Fruit fly (Drosophila melanogaster) whole organism, embryonic: Measurements from ENCODE around the gene NANS.

Experiments
- B-H2 ChIP-seq: fragments of 200-800 bp; sonication (Bioruptor generic); optimal IDR thresholded peaks from 2 replicates; lab custom pipeline; 2018; ENCODE audit warnings: missing biosample characterization, mild to moderate bottlenecking, missing genetic modification characterization
- Blimp-1 ChIP-seq: fragments of 200-800 bp; sonication (Bioruptor generic); optimal IDR thresholded peaks from 3 replicates; lab custom pipeline; 2018; ENCODE audit warnings: missing biosample characterization, missing genetic modification characterization, mild to moderate bottlenecking, moderate library complexity, missing genetic modification reagents
- CG11560 ChIP-seq: fragments of 200-800 bp; sonication (Bioruptor generic); IDR thresholded peaks from 3 replicates; pipeline ENCODE4 v1.3.6; 2022; ENCODE audit warnings: missing biosample characterization, missing genetic modification characterization
- CG12236 ChIP-seq: fragments of 200-800 bp; sonication (Bioruptor generic); optimal IDR thresholded peaks from 2 replicates; lab custom pipeline; 2016; ENCODE audit warnings: missing biosample characterization, missing genetic modification characterization
- CG13287 ChIP-seq: fragments of 200-800 bp; sonication (Bioruptor generic); IDR thresholded peaks from 2 replicates; pipeline ENCODE4 v1.3.6; 2022; ENCODE audit warnings: missing biosample characterization, missing genetic modification characterization; ENCODE audit not compliant: partially characterized antibody
- CG1603 ChIP-seq: fragments of 200-800 bp; sonication (Bioruptor generic); optimal IDR thresholded peaks from 2 replicates; lab custom pipeline; 2019; ENCODE audit warnings: missing biosample characterization, mild to moderate bottlenecking, missing genetic modification characterization, moderate library complexity
- CG17186 ChIP-seq: fragments of 200-800 bp; sonication (Bioruptor generic); optimal IDR thresholded peaks from 3 replicates; lab custom pipeline; 2017; ENCODE audit warnings: missing biosample characterization, missing genetic modification reagents, missing genetic modification characterization
- CG2129 ChIP-seq: fragments of 200-800 bp; sonication (Bioruptor generic); IDR thresholded peaks from 2 replicates; pipeline ENCODE4 v1.3.6; 2022; ENCODE audit warnings: missing biosample characterization, missing genetic modification characterization; ENCODE audit not compliant: partially characterized antibody
- CG42726 ChIP-seq: fragments of 200-800 bp; sonication (Bioruptor generic); IDR thresholded peaks from 2 replicates; pipeline ENCODE4 v1.3.6; 2022; ENCODE audit warnings: missing biosample characterization, missing genetic modification characterization; ENCODE audit not compliant: partially characterized antibody
- CG6254 ChIP-seq: fragments of 200-800 bp; sonication (Bioruptor generic); optimal IDR thresholded peaks from 3 replicates; lab custom pipeline; 2017; ENCODE audit warnings: mild to moderate bottlenecking, missing biosample characterization, missing genetic modification reagents, missing genetic modification characterization
- CG8924 ChIP-seq: fragments of 200-800 bp; optimal IDR thresholded peaks from 3 replicates; lab custom pipeline; 2019; ENCODE audit warnings: missing biosample characterization, mild to moderate bottlenecking, missing genetic modification characterization, moderate library complexity
- D19A ChIP-seq: fragments of 200-800 bp; optimal IDR thresholded peaks from 3 replicates; lab custom pipeline; 2019; ENCODE audit warnings: missing biosample characterization, mild to moderate bottlenecking, missing genetic modification characterization, moderate library complexity
- Dll ChIP-seq: fragments of 200-800 bp; sonication (Bioruptor generic); IDR thresholded peaks from 4 replicates; pipeline ENCODE4 v1.3.6; 2022; ENCODE audit warnings: missing biosample characterization, missing genetic modification characterization; ENCODE audit not compliant: partially characterized antibody
- Dref ChIP-seq: fragments of 200-800 bp; sonication (Bioruptor generic); IDR thresholded peaks from 2 replicates; pipeline ENCODE4 v1.3.6; 2022; ENCODE audit warnings: missing biosample characterization, missing genetic modification characterization
- Drgx ChIP-seq: fragments of 200-800 bp; sonication (Bioruptor generic); IDR thresholded peaks from 2 replicates; pipeline ENCODE4 v1.3.6; 2022; ENCODE audit warnings: missing biosample characterization, missing genetic modification characterization
- Ets97D ChIP-seq: fragments of 200-800 bp; sonication (Bioruptor generic); optimal IDR thresholded peaks from 3 replicates; lab custom pipeline; 2016; ENCODE audit warnings: missing biosample characterization, missing genetic modification characterization
- GATAe ChIP-seq: fragments of 200-800 bp; sonication (Bioruptor generic); conservative IDR thresholded peaks from 2 replicates; pipeline ENCODE4 v1.3.6; 2022; ENCODE audit warnings: missing biosample characterization, missing genetic modification characterization
- HLH4C ChIP-seq: fragments of 200-800 bp; sonication (Bioruptor generic); IDR thresholded peaks from 3 replicates; pipeline ENCODE4 v1.3.6; 2022; ENCODE audit warnings: missing biosample characterization, missing genetic modification characterization; ENCODE audit not compliant: partially characterized antibody
- HmgZ ChIP-seq: fragments of 200-800 bp; sonication (Bioruptor generic); optimal IDR thresholded peaks from 2 replicates; lab custom pipeline; 2018; ENCODE audit warnings: missing biosample characterization, mild to moderate bottlenecking, missing genetic modification characterization
- MBD-R2 ChIP-seq: fragments of 200-800 bp; sonication (Bioruptor generic); IDR thresholded peaks from 2 replicates; pipeline ENCODE4 v1.3.6; 2022; ENCODE audit warnings: missing biosample characterization, missing genetic modification characterization
- MESR4 ChIP-seq: fragments of 200-800 bp; sonication (Bioruptor generic); optimal IDR thresholded peaks from 2 replicates; lab custom pipeline; 2018; ENCODE audit warnings: missing biosample characterization, mild to moderate bottlenecking, missing genetic modification characterization, moderate library complexity
- Opbp ChIP-seq: fragments of 200-800 bp; sonication (Bioruptor generic); IDR thresholded peaks from 3 replicates; pipeline ENCODE4 v1.3.6; 2022; ENCODE audit warnings: missing biosample characterization, missing genetic modification characterization; ENCODE audit not compliant: partially characterized antibody
- Scr ChIP-seq: fragments of 200-800 bp; sonication (Bioruptor generic); IDR thresholded peaks from 2 replicates; pipeline ENCODE4 v1.3.6; 2022; ENCODE audit warnings: missing biosample characterization, missing genetic modification characterization; ENCODE audit not compliant: partially characterized antibody
- Stat92E ChIP-seq, 3 experiments: fragments of >200 bp in 2 of 3; fragments of 200-800 bp in 1 of 3; sonication (Bioruptor generic) in 1 of 3; optimal IDR thresholded peaks; 2 replicates each; lab custom pipeline; 2017 to 2019; ENCODE audit warnings: missing biosample characterization in 3 of 3, missing genetic modification characterization in 3 of 3, mild to moderate bottlenecking in 1 of 3, moderate library complexity in 1 of 3
- YL-1 ChIP-seq: fragments of 200-800 bp; sonication (Bioruptor generic); optimal IDR thresholded peaks from 3 replicates; lab custom pipeline; 2017; ENCODE audit warnings: missing biosample characterization, mild to moderate bottlenecking, missing genetic modification characterization
- ash1 ChIP-seq: fragments of 200-800 bp; sonication (Bioruptor generic); optimal IDR thresholded peaks from 2 replicates; lab custom pipeline; 2018; ENCODE audit warnings: missing biosample characterization, mild to moderate bottlenecking, missing genetic modification characterization
- cad ChIP-seq: fragments of >200 bp; optimal IDR thresholded peaks from 2 replicates; lab custom pipeline; 2017; ENCODE audit warnings: missing biosample characterization, missing genetic modification characterization
- cato ChIP-seq: fragments of 200-800 bp; sonication (Bioruptor generic); optimal IDR thresholded peaks from 2 replicates; lab custom pipeline; 2016; ENCODE audit warnings: missing biosample characterization, missing genetic modification characterization, borderline replicate concordance
- caup ChIP-seq: fragments of 200-800 bp; sonication (Bioruptor generic); optimal IDR thresholded peaks from 3 replicates; lab custom pipeline; 2017; ENCODE audit warnings: missing biosample characterization, mild to moderate bottlenecking, missing genetic modification characterization, moderate library complexity; ENCODE audit not compliant: severe bottlenecking
- danr ChIP-seq: fragments of 200-800 bp; sonication (Bioruptor generic); IDR thresholded peaks from 2 replicates; pipeline ENCODE4 v1.3.6; 2022; ENCODE audit warnings: missing biosample characterization, missing genetic modification characterization
- dati ChIP-seq: fragments of 200-800 bp; sonication (Bioruptor generic); IDR thresholded peaks from 2 replicates; pipeline ENCODE4 v1.3.6; 2022; ENCODE audit warnings: missing biosample characterization, missing genetic modification characterization
- knrl ChIP-seq: fragments of 200-800 bp; sonication (Bioruptor generic); IDR thresholded peaks from 3 replicates; pipeline ENCODE4 v1.3.6; 2022; ENCODE audit warnings: missing biosample characterization, missing genetic modification characterization; ENCODE audit not compliant: partially characterized antibody
- mld ChIP-seq: fragments of 200-800 bp; sonication (Bioruptor generic); IDR thresholded peaks from 3 replicates; pipeline ENCODE4 v1.3.6; 2022; ENCODE audit warnings: missing biosample characterization, missing genetic modification characterization; ENCODE audit not compliant: partially characterized antibody
- nau ChIP-seq: fragments of 200-800 bp; sonication (Bioruptor generic); optimal IDR thresholded peaks from 3 replicates; lab custom pipeline; 2017; ENCODE audit warnings: missing biosample characterization, mild to moderate bottlenecking, missing genetic modification characterization, missing genetic modification reagents
- pzg ChIP-seq: fragments of 200-800 bp; sonication (Bioruptor generic); optimal IDR thresholded peaks from 3 replicates; lab custom pipeline; 2018; ENCODE audit warnings: missing biosample characterization, mild to moderate bottlenecking, missing genetic modification characterization, moderate library complexity
- rib ChIP-seq: fragments of 200-800 bp; sonication (Bioruptor generic); IDR thresholded peaks from 2 replicates; pipeline ENCODE4 v1.3.6; 2022; ENCODE audit warnings: missing biosample characterization, missing genetic modification characterization
- slou ChIP-seq: fragments of 200-800 bp; sonication (Bioruptor generic); optimal IDR thresholded peaks from 3 replicates; lab custom pipeline; 2016; ENCODE audit warnings: missing biosample characterization, missing genetic modification characterization
- sna ChIP-seq: fragments of 200-800 bp; sonication (Bioruptor generic); IDR thresholded peaks from 2 replicates; pipeline ENCODE4 v1.3.6; 2022; ENCODE audit warnings: missing biosample characterization, missing genetic modification characterization; ENCODE audit not compliant: partially characterized antibody
- stwl ChIP-seq: fragments of 200-800 bp; sonication (Bioruptor generic); optimal IDR thresholded peaks from 3 replicates; lab custom pipeline; 2018; ENCODE audit warnings: missing biosample characterization, mild to moderate bottlenecking, missing genetic modification characterization, moderate library complexity
- sug ChIP-seq: fragments of 200-800 bp; optimal IDR thresholded peaks from 2 replicates; lab custom pipeline; 2019; ENCODE audit warnings: missing biosample characterization, mild to moderate bottlenecking, missing genetic modification characterization, moderate library complexity
- tna ChIP-seq: fragments of 200-800 bp; sonication (Bioruptor generic); IDR thresholded peaks from 2 replicates; pipeline ENCODE4 v1.3.6; 2022; ENCODE audit warnings: missing biosample characterization, missing genetic modification characterization; ENCODE audit not compliant: partially characterized antibody
- toy ChIP-seq: fragments of 200-800 bp; sonication (Bioruptor generic); IDR thresholded peaks from 2 replicates; pipeline ENCODE4 v1.3.6; 2022; ENCODE audit warnings: missing biosample characterization, missing genetic modification characterization
- unc-4 ChIP-seq: fragments of 200-800 bp; sonication (Bioruptor generic); IDR thresholded peaks from 2 replicates; pipeline ENCODE4 v1.3.6; 2022; ENCODE audit warnings: missing biosample characterization, missing genetic modification characterization; ENCODE audit not compliant: partially characterized antibody
- zen ChIP-seq: fragments of 200-800 bp; sonication (Bioruptor generic); optimal IDR thresholded peaks from 3 replicates; lab custom pipeline; 2018; ENCODE audit warnings: missing biosample characterization, mild to moderate bottlenecking, missing genetic modification characterization, moderate library complexity
- zen2 ChIP-seq: fragments of 200-800 bp; sonication (Bioruptor generic); IDR thresholded peaks from 3 replicates; pipeline ENCODE4 v1.3.6; 2022; ENCODE audit warnings: missing biosample characterization, missing genetic modification characterization; ENCODE audit not compliant: partially characterized antibody

NANS gene

DNA sequence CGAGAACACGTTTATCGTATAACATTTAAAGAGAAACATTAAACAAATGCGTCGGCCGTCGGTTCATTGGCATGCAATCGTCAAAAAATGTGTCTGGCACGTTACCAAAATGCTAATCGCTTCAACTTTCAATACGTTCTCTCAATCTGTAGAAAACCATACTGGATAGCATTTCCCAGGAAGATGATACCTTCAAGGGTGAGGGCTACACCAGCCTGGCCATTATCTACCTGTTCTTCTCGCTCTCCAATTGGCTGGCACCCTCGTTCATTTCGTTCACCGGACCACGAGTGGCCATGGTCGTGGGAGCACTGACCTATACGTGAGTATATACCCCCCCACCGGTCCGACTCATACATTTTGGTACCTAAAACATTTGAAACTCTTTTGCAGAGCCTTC is 28.1 kb downstream of the NANS start (continued):
- TF ChIP-seq danr (GFP tag; lab: Robert Waterston, UW) (no peak), CG13287 (GFP tag; lab: Robert Waterston, UW) (no peak), toy (GFP tag; lab: Robert Waterston, UW) (no peak)

DNA sequence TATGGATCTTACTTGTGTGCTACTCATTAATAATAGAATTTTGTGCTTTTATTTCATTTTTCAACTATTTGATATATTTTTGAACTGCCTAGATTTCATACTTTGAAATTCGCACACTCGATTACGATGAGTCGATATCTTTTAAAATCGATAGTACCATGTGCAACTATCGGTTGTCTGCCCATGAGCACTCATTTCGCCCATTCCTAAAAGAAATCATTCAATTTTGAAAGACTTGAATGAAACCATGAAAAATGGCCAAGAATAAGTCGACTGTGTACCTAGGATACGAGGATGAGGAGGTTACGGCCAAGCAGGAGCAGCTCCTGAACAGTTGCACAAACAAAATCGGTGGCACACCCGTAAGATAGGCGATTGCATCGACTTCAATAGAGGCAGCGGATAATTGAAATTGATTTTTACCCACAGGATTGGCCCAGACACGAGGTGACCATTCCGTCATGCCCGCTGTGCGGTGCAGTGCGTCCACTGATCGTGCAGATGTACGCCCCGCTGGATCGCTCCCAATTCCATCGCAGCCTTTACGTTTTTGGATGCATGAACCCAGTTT is 30.1 kb downstream of the NANS start, which contains the start of gene trus:
Gene trus, plus strand, starts transcription at position 204 of the 571 bp plus-strand sequence.
- peak; percentile 89 for TF ChIP-seq Opbp (GFP tag; lab: Robert Waterston, UW)
- peak; percentile 82 for TF ChIP-seq tna (GFP tag; lab: Robert Waterston, UW)
- peak; percentile 93 for TF ChIP-seq Dref (GFP tag; lab: Robert Waterston, UW)
- peak; percentile 7 for TF ChIP-seq zen (tag; lab: Kevin White, UChicago)
- TF ChIP-seq B-H2 (GFP tag; lab: Kevin White, UChicago): peak; percentile 11
- TF ChIP-seq CG12236 (GFP tag; lab: Kevin White, UChicago): no peak
- peak; percentile 79 for TF ChIP-seq MESR4 (GFP tag; lab: Kevin White, UChicago)
- TF ChIP-seq Blimp-1 (GFP tag; lab: Kevin White, UChicago): no peak
- TF ChIP-seq CG1603 (tag; lab: Kevin White, UChicago): no peak
- TF ChIP-seq Ets97D (GFP tag; lab: Kevin White, UChicago): peak; percentile 4
- TF ChIP-seq unc-4 (GFP tag; lab: Robert Waterston, UW): peak; percentile 91
- TF ChIP-seq knrl (GFP tag; lab: Robert Waterston, UW): peak; percentile 77; the same call in 2 of the 3 replicates
- TF ChIP-seq slou (GFP tag; lab: Kevin White, UChicago): no peak
- TF ChIP-seq stwl (tag; lab: Kevin White, UChicago): peak; percentile 74
- no peak for TF ChIP-seq cad
- TF ChIP-seq CG8924: no peak
- TF ChIP-seq nau (GFP tag; lab: Kevin White, UChicago): no peak
- peak; percentile 92 for TF ChIP-seq Dll (GFP tag; lab: Robert Waterston, UW)
- no peak for TF ChIP-seq GATAe
- peak in 1 of 3 experiments; percentile 9 for TF ChIP-seq Stat92E (GFP tag; optimal IDR thresholded peaks at IDR 0.05; lab: Kevin White, UChicago)
- peak; percentile 87 for TF ChIP-seq HLH4C
- no peak for TF ChIP-seq caup
- TF ChIP-seq Scr: peak; percentile 86
- no peak for TF ChIP-seq CG6254 (GFP tag; lab: Kevin White, UChicago)
- peak; percentile 94 for TF ChIP-seq CG11560 (tag; lab: Robert Waterston, UW)
- TF ChIP-seq cato (GFP tag; lab: Kevin White, UChicago): no peak
- TF ChIP-seq pzg: peak; percentile 70
- TF ChIP-seq rib: 0 out of 2 replicates have a peak, but pooled peaks have one; percentile 8
- TF ChIP-seq sug (tag; lab: Kevin White, UChicago): peak; percentile 17
- no peak for TF ChIP-seq ash1 (GFP tag; lab: Kevin White, UChicago)
- TF ChIP-seq sna: peak; percentile 77
- TF ChIP-seq zen2 (GFP tag; lab: Robert Waterston, UW): peak; percentile 85
- TF ChIP-seq dati (GFP tag; lab: Robert Waterston, UW): no peak
- TF ChIP-seq CG17186 (GFP tag; lab: Kevin White, UChicago): peak; percentile 25
- peak; percentile 46; the same call in 1 of the 2 replicates for TF ChIP-seq CG42726
- TF ChIP-seq D19A: peak; percentile 54
- peak; percentile 75 for TF ChIP-seq MBD-R2 (GFP tag; lab: Robert Waterston, UW)
- peak; percentile 78 for TF ChIP-seq CG2129
- peak; percentile 14 for TF ChIP-seq HmgZ
- TF ChIP-seq Drgx (GFP tag; lab: Robert Waterston, UW): no peak
- TF ChIP-seq mld (GFP tag; lab: Robert Waterston, UW): 0 out of 3 replicates have a peak, but pooled peaks have one; percentile 52
- TF ChIP-seq YL-1 (GFP tag; lab: Kevin White, UChicago): peak; percentile 55
